Worm (Caenorhabditis elegans) whole organism, L4 larva: ENCODE data around the gene F09E10.5.

Experiments used
- R02D3.7 ChIP-seq: fragments of 150-350 bp; sonication (generic microtip); optimal IDR thresholded peaks from 3 replicates; lab custom pipeline; 2014; ENCODE audit warnings: missing biosample characterization, missing genetic modification characterization
- ama-1 ChIP-seq: fragments of 150-350 bp; optimal IDR thresholded peaks from 2 replicates; lab custom pipeline; 2014; ENCODE audit warnings: inconsistent platforms, mixed read lengths
- daf-12 ChIP-seq: fragments of 150-350 bp; optimal IDR thresholded peaks from 2 replicates; lab custom pipeline; 2014; ENCODE audit warnings: missing biosample characterization, missing genetic modification reagents, missing genetic modification characterization
- egl-27 ChIP-seq: sonication (generic microtip); optimal IDR thresholded peaks from 3 replicates; lab custom pipeline; 2017; ENCODE audit warnings: missing biosample characterization, missing genetic modification reagents, missing genetic modification characterization
- mxl-2 ChIP-seq: fragments of 200-800 bp; sonication (Bioruptor generic); conservative IDR thresholded peaks from 2 replicates; pipeline ENCODE4 v1.3.6; 2022; ENCODE audit warnings: missing genetic modification reagents, missing genetic modification characterization, missing compliant biosample characterization

DNA sequence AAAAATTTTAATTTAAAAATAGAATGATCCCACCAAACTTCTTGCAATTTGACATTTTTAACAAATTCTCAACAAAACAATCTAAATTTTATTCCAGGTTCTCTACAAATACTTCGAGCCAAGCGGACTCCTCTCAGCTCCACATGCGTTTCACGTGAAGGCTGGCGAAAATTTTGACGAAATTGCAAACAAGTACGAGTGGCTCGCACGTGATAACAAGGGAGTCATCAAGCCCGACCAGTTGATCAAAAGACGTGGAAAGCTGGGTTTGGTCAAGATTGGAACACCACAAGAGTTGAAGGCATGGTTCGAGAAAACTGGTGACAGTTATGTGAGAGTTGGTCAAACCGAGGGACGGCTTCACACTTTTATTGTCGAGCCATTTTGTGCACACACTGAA lies 14.5 kb downstream of the F09E10.5 start:
- TF ChIP-seq ama-1 (lab: Kevin White, UChicago) (no peak), mxl-2 (peak; percentile 97), R02D3.7 (tag; lab: Kevin White, UChicago) (no peak), egl-27 (no peak), daf-12 (tag; lab: Kevin White, UChicago) (no peak)
